Worm (Caenorhabditis elegans) whole organism, L1 larva: Measurements from ENCODE around the gene F59E12.9.

Experiments
- C16A3.4 ChIP-seq: fragments of 150-350 bp; optimal IDR thresholded peaks from 2 replicates; lab custom pipeline; 2014; ENCODE audit warnings: missing biosample characterization, missing genetic modification characterization
- F16B12.6 ChIP-seq: fragments of 150-350 bp; optimal IDR thresholded peaks from 2 replicates; lab custom pipeline; 2014; ENCODE audit warnings: missing biosample characterization, missing genetic modification characterization
- ceh-63 ChIP-seq: fragments of 200-800 bp; sonication (Bioruptor generic); optimal IDR thresholded peaks from 2 replicates; lab custom pipeline; 2018; ENCODE audit warnings: mild to moderate bottlenecking, missing genetic modification characterization, missing compliant biosample characterization
- ces-1 ChIP-seq: fragments of 150-350 bp; optimal IDR thresholded peaks from 2 replicates; lab custom pipeline; 2014; ENCODE audit warnings: missing biosample characterization, missing genetic modification reagents, missing genetic modification characterization
- dpl-1 ChIP-seq, 3 experiments: fragments of 150-350 bp in 2 of 3; sonication (generic microtip) in 1 of 3; optimal IDR thresholded peaks; 2 replicates each; lab custom pipeline; 2014 to 2017; ENCODE audit warnings: missing biosample characterization in 3 of 3, missing genetic modification characterization in 3 of 3, missing genetic modification reagents in 3 of 3
- efl-1 ChIP-seq, 4 experiments: fragments of 150-350 bp; optimal IDR thresholded peaks in 3 of 4; peaks in 1 of 4; 1 replicate in 1 of 4; 2 replicates in 3 of 4; lab custom pipeline; 2014; ENCODE audit warnings: missing biosample characterization in 2 of 4, missing genetic modification characterization in 2 of 4, missing genetic modification reagents in 2 of 4
- efl-3 ChIP-seq: fragments of 200-800 bp; sonication (Bioruptor generic); optimal IDR thresholded peaks from 2 replicates; lab custom pipeline; 2018; ENCODE audit warnings: mild to moderate bottlenecking, missing genetic modification characterization, missing compliant biosample characterization
- fkh-10 ChIP-seq: sonication (generic microtip); optimal IDR thresholded peaks from 2 replicates; lab custom pipeline; 2017; ENCODE audit warnings: missing biosample characterization, missing genetic modification reagents, missing genetic modification characterization
- fkh-8 ChIP-seq: sonication (generic microtip); optimal IDR thresholded peaks from 2 replicates; lab custom pipeline; 2016; ENCODE audit warnings: mild to moderate bottlenecking, missing genetic modification characterization, missing compliant biosample characterization
- hlh-4 ChIP-seq: sonication (generic microtip); optimal IDR thresholded peaks from 2 replicates; lab custom pipeline; 2016; ENCODE audit warnings: mild to moderate bottlenecking, missing genetic modification characterization, missing compliant biosample characterization
- hpl-2 ChIP-seq: fragments of 150-350 bp; optimal IDR thresholded peaks from 2 replicates; lab custom pipeline; 2014; ENCODE audit warnings: missing biosample characterization, missing genetic modification reagents, missing genetic modification characterization
- irx-1 ChIP-seq: sonication (generic microtip); optimal IDR thresholded peaks from 2 replicates; lab custom pipeline; 2016; ENCODE audit warnings: missing genetic modification characterization, missing compliant biosample characterization
- isw-1 ChIP-seq: fragments of 200-800 bp; sonication (Bioruptor generic); IDR thresholded peaks from 2 replicates; pipeline ENCODE4 v1.3.6; 2022; ENCODE audit warnings: missing genetic modification characterization, missing compliant biosample characterization
- lin-13 ChIP-seq: fragments of 150-350 bp; optimal IDR thresholded peaks from 2 replicates; lab custom pipeline; 2014; ENCODE audit warnings: missing biosample characterization, missing genetic modification reagents, missing genetic modification characterization
- lin-15B ChIP-seq: fragments of 150-350 bp; sonication (generic microtip); optimal IDR thresholded peaks from 3 replicates; lab custom pipeline; 2014; ENCODE audit warnings: missing biosample characterization, missing genetic modification characterization
- lin-35 ChIP-seq, 2 experiments: fragments of 150-350 bp; optimal IDR thresholded peaks; 2 replicates each; lab custom pipeline; 2014; ENCODE audit warnings: missing biosample characterization in 2 of 2, missing genetic modification characterization in 2 of 2, missing genetic modification reagents in 2 of 2
- lin-39 ChIP-seq: fragments of 150-350 bp; optimal IDR thresholded peaks from 2 replicates; lab custom pipeline; 2014; ENCODE audit warnings: missing biosample characterization, missing genetic modification reagents, missing genetic modification characterization
- lir-3 ChIP-seq: sonication (generic microtip); optimal IDR thresholded peaks from 2 replicates; lab custom pipeline; 2016; ENCODE audit warnings: mild to moderate bottlenecking, missing genetic modification characterization, moderate library complexity, missing compliant biosample characterization; ENCODE audit not compliant: poor library complexity
- lsy-2 ChIP-seq, 2 experiments: fragments of 150-350 bp; optimal IDR thresholded peaks; 2 replicates each; lab custom pipeline; 2014; ENCODE audit warnings: missing biosample characterization in 2 of 2, missing genetic modification characterization in 2 of 2
- mdl-1 ChIP-seq, 2 experiments: fragments of 150-350 bp; optimal IDR thresholded peaks; 2 replicates each; lab custom pipeline; 2014 to 2017; ENCODE audit warnings: missing biosample characterization in 2 of 2, missing genetic modification characterization in 2 of 2, inconsistent platforms in 1 of 2
- mep-1 ChIP-seq: fragments of 150-350 bp; optimal IDR thresholded peaks from 2 replicates; lab custom pipeline; 2014; ENCODE audit warnings: missing biosample characterization, missing genetic modification characterization
- nhr-28 ChIP-seq: fragments of 150-350 bp; optimal IDR thresholded peaks from 2 replicates; lab custom pipeline; 2014; ENCODE audit warnings: missing biosample characterization, missing genetic modification characterization
- nhr-47 ChIP-seq: sonication (generic microtip); optimal IDR thresholded peaks from 2 replicates; lab custom pipeline; 2016; ENCODE audit warnings: mild to moderate bottlenecking, missing genetic modification characterization, moderate library complexity, missing compliant biosample characterization
- nhr-71 ChIP-seq: sonication (generic microtip); optimal IDR thresholded peaks from 2 replicates; lab custom pipeline; 2016; ENCODE audit warnings: mild to moderate bottlenecking, missing genetic modification characterization, moderate library complexity, missing compliant biosample characterization
- pqm-1 ChIP-seq: sonication (generic microtip); optimal IDR thresholded peaks from 3 replicates; lab custom pipeline; 2017; ENCODE audit warnings: missing biosample characterization, missing genetic modification characterization
- rnt-1 ChIP-seq: sonication (generic microtip); optimal IDR thresholded peaks from 2 replicates; lab custom pipeline; 2016; ENCODE audit warnings: mild to moderate bottlenecking, missing genetic modification characterization, moderate library complexity, missing compliant biosample characterization
- sox-4 ChIP-seq: sonication (generic microtip); optimal IDR thresholded peaks from 2 replicates; lab custom pipeline; 2016; ENCODE audit warnings: missing genetic modification characterization, missing compliant biosample characterization
- sptf-1 ChIP-seq: fragments of 150-350 bp; optimal IDR thresholded peaks from 2 replicates; lab custom pipeline; 2014; ENCODE audit warnings: missing biosample characterization, missing genetic modification characterization
- sup-37 ChIP-seq: fragments of 200-800 bp; sonication (Bioruptor generic); optimal IDR thresholded peaks from 2 replicates; lab custom pipeline; 2018; ENCODE audit warnings: mild to moderate bottlenecking, missing genetic modification characterization, missing compliant biosample characterization
- swsn-7 ChIP-seq: sonication (generic microtip); optimal IDR thresholded peaks from 2 replicates; lab custom pipeline; 2016; ENCODE audit warnings: missing genetic modification characterization, missing compliant biosample characterization
- tbx-2 ChIP-seq: sonication (generic microtip); optimal IDR thresholded peaks from 2 replicates; lab custom pipeline; 2016; ENCODE audit warnings: missing genetic modification characterization, missing compliant biosample characterization
- unc-130 ChIP-seq: fragments of 150-350 bp; optimal IDR thresholded peaks from 2 replicates; lab custom pipeline; 2017; ENCODE audit warnings: missing biosample characterization, missing genetic modification characterization, inconsistent platforms
- unc-62 ChIP-seq: fragments of 150-350 bp; optimal IDR thresholded peaks from 2 replicates; lab custom pipeline; 2014; ENCODE audit warnings: missing biosample characterization, missing genetic modification reagents, missing genetic modification characterization
- ztf-11 ChIP-seq, 2 experiments: sonication (generic microtip); optimal IDR thresholded peaks; 2 replicates each; lab custom pipeline; 2016 to 2017; ENCODE audit warnings: missing genetic modification characterization in 2 of 2, missing biosample characterization in 1 of 2, missing compliant biosample characterization in 1 of 2

Gene F59E12.9

ce11 chrII:5649236-5650004 is 2.6 kb upstream of the F59E12.9 start, which contains the start of the genes sam-4, F59E12.17 and zyg-1 (continued):
- TF ChIP-seq lin-15B (tag; lab: Kevin White, UChicago) (peak; percentile 86), ceh-63 (GFP tag; lab: Kevin White, UChicago) (no peak), lin-13 (no peak), fkh-10 (GFP tag; lab: Kevin White, UChicago) (no peak), sup-37 (GFP tag; lab: Kevin White, UChicago) (no peak), sptf-1 (tag; lab: Kevin White, UChicago) (no peak), ztf-11 (tag; optimal IDR thresholded peaks at IDR 0.05; lab: Kevin White, UChicago) (no peak), isw-1 (peak; percentile 41), nhr-71 (tag; lab: Kevin White, UChicago) (peak; percentile 66), efl-3 (no peak), lsy-2 (tag; optimal IDR thresholded peaks at IDR 0.05; lab: Kevin White, UChicago) (peak; percentile 56 to 86), nhr-47 (tag; lab: Kevin White, UChicago) (peak; percentile 50), C16A3.4 (tag; lab: Kevin White, UChicago) (peak; percentile 85), tbx-2 (tag; lab: Kevin White, UChicago) (peak; percentile 52), mdl-1 (tag; optimal IDR thresholded peaks at IDR 0.05; lab: Kevin White, UChicago) (peak in 1 of 2 experiments; percentile 35), dpl-1 (GFP tag; optimal IDR thresholded peaks at IDR 0.05; lab: Kevin White, UChicago) (peak; percentile 68 to 87 (median 77)), lin-39 (tag; lab: Kevin White, UChicago) (no peak), mep-1 (tag; lab: Kevin White, UChicago) (peak; percentile 65), lin-35 (GFP tag; optimal IDR thresholded peaks at IDR 0.05; lab: Kevin White, UChicago) (peak; percentile 80 to 90), hpl-2 (peak; percentile 42), fkh-8 (tag; lab: Kevin White, UChicago) (peak; percentile 60), unc-130 (tag; lab: Kevin White, UChicago) (no peak), swsn-7 (tag; lab: Kevin White, UChicago) (peak; percentile 28), F16B12.6 (tag; lab: Kevin White, UChicago) (peak; percentile 57), lir-3 (peak; percentile 77), efl-1 (optimal IDR thresholded peaks at IDR 0.05; lab: Kevin White, UChicago) (peak; percentile 78 to 83), efl-1 (GFP tag; optimal IDR thresholded peaks at IDR 0.05 in 1 of 2; lab: Kevin White, UChicago) (peak; percentile 85 to 98)

ce11 chrII:5648272-5648671 is 1.4 kb upstream of the F59E12.9 start, which contains the start of gene ddl-1:
TSS of gene ddl-1 (minus strand) at chrII:5648372.
- no peak for TF ChIP-seq unc-62 (GFP tag; lab: Kevin White, UChicago)
- TF ChIP-seq, all 84 proteins: peak for 0

ce11 chrII:5642110-5642509 is 4.7 kb downstream of the F59E12.9 start:
- TF ChIP-seq rnt-1 (tag; lab: Kevin White, UChicago) (no peak), unc-130 (tag; lab: Kevin White, UChicago) (no peak), lin-15B (tag; lab: Kevin White, UChicago) (no peak), hlh-4 (no peak), irx-1 (tag; lab: Kevin White, UChicago) (no peak), ces-1 (GFP tag; lab: Kevin White, UChicago) (no peak), sox-4 (tag; lab: Kevin White, UChicago) (no peak), ceh-63 (GFP tag; lab: Kevin White, UChicago) (no peak), nhr-28 (tag; lab: Kevin White, UChicago) (no peak), pqm-1 (tag; lab: Kevin White, UChicago) (no peak), isw-1 (no peak)
